Worm (Caenorhabditis elegans) whole organism, L4 larva: ENCODE results near the gene sgt-1.

Experiments
- D1046.2 ChIP-seq: fragments of 200-800 bp; sonication (Bioruptor generic); IDR thresholded peaks from 2 replicates; pipeline ENCODE4 v1.3.6; 2022; ENCODE audit warnings: missing genetic modification characterization, missing compliant biosample characterization
- F10B5.3 ChIP-seq: sonication (generic microtip); optimal IDR thresholded peaks from 2 replicates; lab custom pipeline; 2016; ENCODE audit warnings: mild to moderate bottlenecking, missing genetic modification characterization, missing compliant biosample characterization
- F26F4.8 ChIP-seq: fragments of 200-800 bp; sonication (Bioruptor generic); conservative IDR thresholded peaks from 2 replicates; pipeline ENCODE4 v1.3.6; 2022; ENCODE audit warnings: missing genetic modification characterization, missing compliant biosample characterization
- R02D3.7 ChIP-seq: fragments of 150-350 bp; sonication (generic microtip); optimal IDR thresholded peaks from 3 replicates; lab custom pipeline; 2014; ENCODE audit warnings: missing biosample characterization, missing genetic modification characterization
- T20F7.1 ChIP-seq: fragments of 200-800 bp; sonication (Bioruptor generic); optimal IDR thresholded peaks from 2 replicates; lab custom pipeline; 2018; ENCODE audit warnings: mild to moderate bottlenecking, missing genetic modification characterization, missing compliant biosample characterization
- T26A8.4 ChIP-seq: fragments of 200-800 bp; sonication (Bioruptor generic); IDR thresholded peaks from 2 replicates; pipeline ENCODE4 v1.3.6; 2022; ENCODE audit warnings: missing genetic modification characterization, missing compliant biosample characterization
- Y105C5A.15 ChIP-seq: fragments of 200-800 bp; sonication (Bioruptor generic); IDR thresholded peaks from 2 replicates; pipeline ENCODE4 v1.3.6; 2022; ENCODE audit warnings: missing genetic modification characterization, missing compliant biosample characterization
- Y5F2A.4 ChIP-seq: fragments of 200-800 bp; sonication (Bioruptor generic); optimal IDR thresholded peaks from 2 replicates; lab custom pipeline; 2018; ENCODE audit warnings: mild to moderate bottlenecking, missing genetic modification characterization, missing compliant biosample characterization
- Y75B8A.6 ChIP-seq: fragments of 200-800 bp; sonication (Bioruptor generic); IDR thresholded peaks from 2 replicates; pipeline ENCODE4 v1.3.6; 2022; ENCODE audit warnings: missing genetic modification reagents, missing genetic modification characterization, missing compliant biosample characterization
- aha-1 ChIP-seq: fragments of 150-350 bp; peaks from one replicate; lab custom pipeline; 2014; ENCODE audit warnings: missing biosample characterization, missing genetic modification characterization
- aly-2 ChIP-seq: sonication (generic microtip); optimal IDR thresholded peaks from 2 replicates; lab custom pipeline; 2018; ENCODE audit warnings: missing biosample characterization, missing genetic modification characterization
- attf-4 ChIP-seq: sonication (generic microtip); optimal IDR thresholded peaks from 3 replicates; lab custom pipeline; 2017; ENCODE audit warnings: missing biosample characterization, missing genetic modification characterization
- ceh-20 ChIP-seq: fragments of 200-800 bp; sonication (Bioruptor generic); IDR thresholded peaks from 2 replicates; pipeline ENCODE4 v1.3.6; 2022; ENCODE audit warnings: missing genetic modification reagents, missing genetic modification characterization, missing compliant biosample characterization
- ceh-32 ChIP-seq: sonication (generic microtip); optimal IDR thresholded peaks from 2 replicates; lab custom pipeline; 2016; ENCODE audit warnings: mild to moderate bottlenecking, missing genetic modification characterization, missing compliant biosample characterization; ENCODE audit not compliant: poor library complexity
- ceh-62 ChIP-seq: sonication (generic microtip); optimal IDR thresholded peaks from 2 replicates; lab custom pipeline; 2017; ENCODE audit warnings: missing biosample characterization, missing genetic modification characterization
- ceh-82 ChIP-seq: sonication (generic microtip); optimal IDR thresholded peaks from 2 replicates; lab custom pipeline; 2017; ENCODE audit warnings: missing biosample characterization, missing genetic modification characterization
- ces-1 ChIP-seq: fragments of 150-350 bp; sonication (generic microtip); optimal IDR thresholded peaks from 4 replicates; lab custom pipeline; 2014; ENCODE audit warnings: missing biosample characterization, missing genetic modification reagents, missing genetic modification characterization
- cey-2 ChIP-seq: sonication (generic microtip); optimal IDR thresholded peaks from 3 replicates; lab custom pipeline; 2017; ENCODE audit warnings: missing genetic modification characterization, mild to moderate bottlenecking, missing compliant biosample characterization, antibody characterized with exemption, borderline replicate concordance; ENCODE audit not compliant: insufficient read depth
- ctbp-1 ChIP-seq: fragments of 200-800 bp; sonication (Bioruptor generic); IDR thresholded peaks from 2 replicates; pipeline ENCODE4 v1.3.6; 2022; ENCODE audit warnings: missing genetic modification reagents, missing genetic modification characterization, missing compliant biosample characterization
- dmd-6 ChIP-seq: fragments of 200-800 bp; sonication (Bioruptor generic); IDR thresholded peaks from 2 replicates; pipeline ENCODE4 v1.3.6; 2022; ENCODE audit warnings: missing genetic modification reagents, missing genetic modification characterization, missing compliant biosample characterization
- egl-27 ChIP-seq: sonication (generic microtip); optimal IDR thresholded peaks from 3 replicates; lab custom pipeline; 2017; ENCODE audit warnings: missing biosample characterization, missing genetic modification reagents, missing genetic modification characterization
- hif-1 ChIP-seq, 2 experiments: sonication (generic microtip); optimal IDR thresholded peaks; 2 replicates each; lab custom pipeline; 2016 to 2017; ENCODE audit warnings: missing compliant biosample characterization in 2 of 2, missing genetic modification characterization in 2 of 2, missing genetic modification reagents in 2 of 2, missing genotype in 2 of 2, mild to moderate bottlenecking in 1 of 2
- hlh-30 ChIP-seq: sonication (generic microtip); optimal IDR thresholded peaks from 2 replicates; lab custom pipeline; 2017; ENCODE audit warnings: antibody characterized with exemption, mild to moderate bottlenecking, missing genetic modification characterization, missing compliant biosample characterization; ENCODE audit not compliant: insufficient read depth
- jun-1 ChIP-seq: fragments of 150-350 bp; optimal IDR thresholded peaks from 2 replicates; lab custom pipeline; 2014; ENCODE audit warnings: missing biosample characterization, missing genetic modification reagents, missing genetic modification characterization
- lin-15B ChIP-seq: fragments of 150-350 bp; sonication (generic microtip); optimal IDR thresholded peaks from 3 replicates; lab custom pipeline; 2014; ENCODE audit warnings: missing biosample characterization, missing genetic modification characterization
- lin-29 ChIP-seq: fragments of 200-800 bp; sonication (Bioruptor generic); IDR thresholded peaks from 2 replicates; pipeline ENCODE4 v1.3.6; 2022; ENCODE audit warnings: missing genetic modification reagents, missing genetic modification characterization, missing compliant biosample characterization
- lin-39 ChIP-seq: fragments of 150-350 bp; optimal IDR thresholded peaks from 2 replicates; lab custom pipeline; 2014; ENCODE audit warnings: missing biosample characterization, missing genetic modification reagents, missing genetic modification characterization
- lir-3 ChIP-seq: sonication (generic microtip); optimal IDR thresholded peaks from 2 replicates; lab custom pipeline; 2016; ENCODE audit warnings: mild to moderate bottlenecking, missing genetic modification characterization, missing compliant biosample characterization
- madf-9 ChIP-seq: fragments of 200-800 bp; sonication (Bioruptor generic); conservative IDR thresholded peaks from 2 replicates; pipeline ENCODE4 v1.3.6; 2022; ENCODE audit warnings: missing genetic modification reagents, missing genetic modification characterization, missing compliant biosample characterization
- mep-1 ChIP-seq: fragments of 150-350 bp; sonication (generic microtip); optimal IDR thresholded peaks from 3 replicates; lab custom pipeline; 2014; ENCODE audit warnings: missing biosample characterization, missing genetic modification characterization
- mxl-2 ChIP-seq: fragments of 200-800 bp; sonication (Bioruptor generic); conservative IDR thresholded peaks from 2 replicates; pipeline ENCODE4 v1.3.6; 2022; ENCODE audit warnings: missing genetic modification reagents, missing genetic modification characterization, missing compliant biosample characterization
- mxl-3 ChIP-seq: fragments of 200-800 bp; sonication (Bioruptor generic); optimal IDR thresholded peaks from 2 replicates; lab custom pipeline; 2018; ENCODE audit warnings: mild to moderate bottlenecking, missing genetic modification characterization, missing compliant biosample characterization
- nhr-10 ChIP-seq: fragments of 150-350 bp; optimal IDR thresholded peaks from 2 replicates; lab custom pipeline; 2014; ENCODE audit warnings: missing biosample characterization, missing genetic modification characterization
- nhr-111 ChIP-seq: fragments of 200-800 bp; sonication (Bioruptor generic); optimal IDR thresholded peaks from 2 replicates; lab custom pipeline; 2018; ENCODE audit warnings: mild to moderate bottlenecking, missing genetic modification characterization, missing compliant biosample characterization
- nhr-25 ChIP-seq: sonication (generic microtip); optimal IDR thresholded peaks from 2 replicates; lab custom pipeline; 2017; ENCODE audit warnings: missing genetic modification characterization, mild to moderate bottlenecking, missing compliant biosample characterization, antibody characterized with exemption, moderate library complexity, borderline replicate concordance; ENCODE audit not compliant: insufficient read depth
- nhr-41 ChIP-seq: fragments of 200-800 bp; sonication (Bioruptor generic); IDR thresholded peaks from 2 replicates; pipeline ENCODE4 v1.3.6; 2022; ENCODE audit warnings: missing genetic modification reagents, missing genetic modification characterization, missing compliant biosample characterization
- nhr-6 ChIP-seq: fragments of 150-350 bp; optimal IDR thresholded peaks from 2 replicates; lab custom pipeline; 2014; ENCODE audit warnings: missing biosample characterization, missing genetic modification characterization
- nhr-76 ChIP-seq: fragments of 150-350 bp; optimal IDR thresholded peaks from 2 replicates; lab custom pipeline; 2014; ENCODE audit warnings: missing biosample characterization, missing genetic modification characterization
- nhr-77 ChIP-seq: fragments of 150-350 bp; optimal IDR thresholded peaks from 2 replicates; lab custom pipeline; 2014; ENCODE audit warnings: missing biosample characterization, missing genetic modification characterization
- pqm-1 ChIP-seq: sonication (generic microtip); optimal IDR thresholded peaks from 2 replicates; lab custom pipeline; 2017; ENCODE audit warnings: missing biosample characterization, missing genetic modification characterization
- saeg-2 ChIP-seq: fragments of 200-800 bp; sonication (Bioruptor generic); IDR thresholded peaks from 2 replicates; pipeline ENCODE4 v1.3.6; 2022; ENCODE audit warnings: missing genetic modification reagents, missing genetic modification characterization, missing compliant biosample characterization
- sdz-12 ChIP-seq: fragments of 200-800 bp; sonication (Bioruptor generic); optimal IDR thresholded peaks from 2 replicates; lab custom pipeline; 2018; ENCODE audit warnings: mild to moderate bottlenecking, missing genetic modification characterization, missing compliant biosample characterization
- skn-1 ChIP-seq: fragments of 150-350 bp; optimal IDR thresholded peaks from 2 replicates; lab custom pipeline; 2014; ENCODE audit warnings: missing biosample characterization, missing genetic modification characterization
- snpc-1.2 ChIP-seq: fragments of 200-800 bp; sonication (Bioruptor generic); IDR thresholded peaks from 2 replicates; pipeline ENCODE4 v1.3.6; 2022; ENCODE audit warnings: missing genetic modification reagents, missing genetic modification characterization, missing compliant biosample characterization
- snpc-4 ChIP-seq: fragments of 150-350 bp; optimal IDR thresholded peaks from 2 replicates; lab custom pipeline; 2014; ENCODE audit warnings: missing biosample characterization, missing genetic modification characterization
- spr-1 ChIP-seq: sonication (generic microtip); optimal IDR thresholded peaks from 2 replicates; lab custom pipeline; 2016; ENCODE audit warnings: mild to moderate bottlenecking, missing genetic modification characterization, missing compliant biosample characterization
- spr-3 ChIP-seq: fragments of 200-800 bp; sonication (Bioruptor generic); optimal IDR thresholded peaks from 2 replicates; lab custom pipeline; 2018; ENCODE audit warnings: mild to moderate bottlenecking, missing genetic modification characterization, missing compliant biosample characterization
- unc-39 ChIP-seq: sonication (generic microtip); optimal IDR thresholded peaks from 2 replicates; lab custom pipeline; 2017; ENCODE audit warnings: missing biosample characterization, missing genetic modification characterization
- unc-62 ChIP-seq, 3 experiments: fragments of 150-350 bp in 1 of 3; sonication (generic microtip); optimal IDR thresholded peaks in 2 of 3; peaks in 1 of 3; 1 replicate in 1 of 3; 2 replicates in 2 of 3; lab custom pipeline; 2014 to 2017; ENCODE audit warnings: missing biosample characterization in 3 of 3, missing genetic modification characterization in 3 of 3, missing genetic modification reagents in 3 of 3, missing genotype in 1 of 3
- vab-7 ChIP-seq: fragments of 200-800 bp; sonication (Bioruptor generic); IDR thresholded peaks from 2 replicates; pipeline ENCODE4 v1.3.6; 2022; ENCODE audit warnings: missing genetic modification reagents, missing genetic modification characterization, missing compliant biosample characterization
- zfp-3 ChIP-seq: fragments of 200-800 bp; sonication (Bioruptor generic); conservative IDR thresholded peaks from 2 replicates; pipeline ENCODE4 v1.3.6; 2022; ENCODE audit warnings: missing genetic modification reagents, missing genetic modification characterization, missing compliant biosample characterization
- ztf-11 ChIP-seq: fragments of 150-350 bp; optimal IDR thresholded peaks from 2 replicates; lab custom pipeline; 2014; ENCODE audit warnings: missing biosample characterization, missing genetic modification characterization

sgt-1 gene

DNA sequence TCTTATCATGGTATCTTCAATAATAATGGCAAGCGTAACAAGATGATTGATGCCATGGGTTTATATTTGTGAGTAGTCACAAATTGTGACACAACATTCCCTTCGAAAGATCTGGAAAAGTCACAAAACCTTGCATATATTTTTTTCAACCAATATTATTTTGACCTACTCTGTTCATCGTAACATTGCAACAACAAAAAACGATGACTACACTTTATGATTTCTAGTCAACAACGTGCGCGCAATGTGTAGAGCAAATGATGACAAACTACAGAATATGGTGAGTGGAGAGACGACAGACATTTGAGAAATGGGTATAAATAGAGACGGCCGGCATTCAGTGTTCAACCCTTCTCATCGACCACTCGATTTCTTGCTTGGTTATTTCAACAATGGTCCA lies 21.9 kb downstream of the sgt-1 start, which contains the start of gene gst-7 (continued):
- TF ChIP-seq dmd-6 (GFP tag; lab: Robert Waterston, UW) = peak; percentile 73
- peak; percentile 39 for TF ChIP-seq nhr-77
- no peak for TF ChIP-seq unc-62 (GFP tag; optimal IDR thresholded peaks at IDR 0.05 in 1 of 2; lab: Kevin White, UChicago)
- no peak for TF ChIP-seq unc-62 (tag; optimal IDR thresholded peaks at IDR 0.05; lab: Kevin White, UChicago)
- TF ChIP-seq zfp-3 (GFP tag; lab: Robert Waterston, UW) = no peak
- no peak for TF ChIP-seq lin-39 (tag; lab: Kevin White, UChicago)
- TF ChIP-seq cey-2 = peak; percentile 77
- TF ChIP-seq nhr-10 (tag; lab: Kevin White, UChicago) = no peak
- no peak for TF ChIP-seq ceh-82
- no peak for TF ChIP-seq snpc-4 (tag; lab: Kevin White, UChicago)
- no peak for TF ChIP-seq Y75B8A.6 (GFP tag; lab: Robert Waterston, UW)
- no peak for TF ChIP-seq jun-1 (tag; lab: Kevin White, UChicago)
- TF ChIP-seq mxl-2 (GFP tag; lab: Robert Waterston, UW) = no peak
- no peak for TF ChIP-seq lin-29 (GFP tag; lab: Robert Waterston, UW)
- peak; percentile 38 for TF ChIP-seq pqm-1
- TF ChIP-seq lin-15B (tag; lab: Kevin White, UChicago) = no peak
- TF ChIP-seq unc-39 (tag; lab: Kevin White, UChicago) = no peak
- TF ChIP-seq spr-1 (tag; lab: Kevin White, UChicago) = no peak
- peak; percentile 28 for TF ChIP-seq mep-1
- no peak for TF ChIP-seq T26A8.4
- no peak for TF ChIP-seq nhr-25 (tag; lab: Kevin White, UChicago)
- TF ChIP-seq skn-1 (tag; lab: Kevin White, UChicago) = no peak
- TF ChIP-seq Y105C5A.15 (GFP tag; lab: Robert Waterston, UW) = no peak
- no peak for TF ChIP-seq ztf-11 (tag; lab: Kevin White, UChicago)
- no peak for TF ChIP-seq attf-4
- no peak for TF ChIP-seq ctbp-1
- TF ChIP-seq nhr-41 = no peak
- TF ChIP-seq lir-3 = no peak
- TF ChIP-seq F26F4.8 (GFP tag; lab: Robert Waterston, UW) = no peak
- peak; percentile 95 for TF ChIP-seq mxl-3
- no peak for TF ChIP-seq D1046.2
- TF ChIP-seq ces-1 (GFP tag; lab: Kevin White, UChicago) = no peak
- TF ChIP-seq R02D3.7 = no peak
- TF ChIP-seq ceh-32 (tag; lab: Kevin White, UChicago) = no peak
- TF ChIP-seq Y5F2A.4 = no peak
- TF ChIP-seq nhr-111 (GFP tag; lab: Kevin White, UChicago) = no peak
- TF ChIP-seq ceh-62 (tag; lab: Kevin White, UChicago) = no peak
- no peak for TF ChIP-seq nhr-76 (tag; lab: Kevin White, UChicago)
- TF ChIP-seq vab-7 = no peak
- TF ChIP-seq nhr-6 (tag; lab: Kevin White, UChicago) = no peak
- peak; percentile 66 for TF ChIP-seq hlh-30
- no peak for TF ChIP-seq sdz-12 (GFP tag; lab: Kevin White, UChicago)
- no peak for TF ChIP-seq spr-3 (GFP tag; lab: Kevin White, UChicago)
- TF ChIP-seq egl-27 = no peak
- TF ChIP-seq T20F7.1 (GFP tag; lab: Kevin White, UChicago) = no peak
- no peak for TF ChIP-seq saeg-2 (GFP tag; lab: Robert Waterston, UW)
- TF ChIP-seq madf-9 (GFP tag; lab: Robert Waterston, UW) = no peak
- no peak for TF ChIP-seq F10B5.3 (tag; lab: Kevin White, UChicago)
- TF ChIP-seq ceh-20 = no peak
- peak in 1 of 2 experiments; percentile 11 for TF ChIP-seq hif-1 (tag; optimal IDR thresholded peaks at IDR 0.05; lab: Kevin White, UChicago)
- TF ChIP-seq aly-2 = no peak
- no peak for TF ChIP-seq snpc-1.2 (GFP tag; lab: Robert Waterston, UW)
- TF ChIP-seq aha-1 = no peak
